Fruit fly (Drosophila melanogaster): ENCODE data around the gene CG31446.

CG31446 gene

dm6 chr3R:15644733-15645132 is 48.2 kb upstream of the CG31446 start (continued):
- peak; percentile 28 for TF ChIP-seq her (GFP tag; optimal IDR thresholded peaks at IDR 0.05)
- TF ChIP-seq CG1647 (GFP tag; optimal IDR thresholded peaks at IDR 0.05): peak; percentile 5
- no peak for TF ChIP-seq inv (GFP tag; IDR thresholded peaks at IDR 0.05; ENCODE audit: partially characterized antibody)
- TF ChIP-seq TFAM (GFP tag; optimal IDR thresholded peaks at IDR 0.05): no peak
- TF ChIP-seq ara (GFP tag; IDR thresholded peaks at IDR 0.05): peak; percentile 85
- TF ChIP-seq h (optimal IDR thresholded peaks at IDR 0.05): no peak
- no peak for TF ChIP-seq Hr78 (GFP tag; optimal IDR thresholded peaks at IDR 0.05)
- no peak for TF ChIP-seq onecut (GFP tag; IDR thresholded peaks at IDR 0.05)
- no peak for TF ChIP-seq CG7928 (GFP tag; optimal IDR thresholded peaks at IDR 0.05)
- no peak for TF ChIP-seq Aef1 (GFP tag; IDR thresholded peaks at IDR 0.05)
- peak; percentile 1 for TF ChIP-seq Myb (GFP tag; optimal IDR thresholded peaks at IDR 0.05)
- no peak for TF ChIP-seq CG17385 (GFP tag; optimal IDR thresholded peaks at IDR 0.05)
- TF ChIP-seq CG11093 (GFP tag; IDR thresholded peaks at IDR 0.05): no peak
- TF ChIP-seq Fer3 (tag; optimal IDR thresholded peaks at IDR 0.05): no peak
- no peak for TF ChIP-seq fru (optimal IDR thresholded peaks at IDR 0.05)
- TF ChIP-seq CG8478 (optimal IDR thresholded peaks at IDR 0.05): no peak
- no peak for TF ChIP-seq CG1602 (GFP tag; optimal IDR thresholded peaks at IDR 0.05)
- TF ChIP-seq CG14965 (GFP tag; optimal IDR thresholded peaks at IDR 0.05; ENCODE audit: borderline replicate concordance): no peak
- TF ChIP-seq tna (GFP tag; IDR thresholded peaks at IDR 0.05; ENCODE audit: partially characterized antibody): no peak
- TF ChIP-seq CG10543 (GFP tag; optimal IDR thresholded peaks at IDR 0.05): no peak
- TF ChIP-seq CG34422 (GFP tag; IDR thresholded peaks at IDR 0.05): 0 out of 3 replicates have a peak, but pooled peaks have one; percentile 9
- no peak for TF ChIP-seq Lhr (GFP tag; optimal IDR thresholded peaks at IDR 0.05)
- no peak for TF ChIP-seq CG9932 (GFP tag; IDR thresholded peaks at IDR 0.05)
- no peak for TF ChIP-seq Hey (tag; optimal IDR thresholded peaks at IDR 0.05)
- TF ChIP-seq bigmax (GFP tag; optimal IDR thresholded peaks at IDR 0.05): no peak
- TF ChIP-seq CG6175 (GFP tag; IDR thresholded peaks at IDR 0.05): no peak
- TF ChIP-seq HHEX (GFP tag; optimal IDR thresholded peaks at IDR 0.05): no peak
- TF ChIP-seq Spps (tag; optimal IDR thresholded peaks at IDR 0.05): no peak
- no peak for TF ChIP-seq amos (GFP tag; IDR thresholded peaks at IDR 0.05; ENCODE audit: partially characterized antibody)
- TF ChIP-seq da (GFP tag; optimal IDR thresholded peaks at IDR 0.05): no peak
- no peak for TF ChIP-seq tll (GFP tag; optimal IDR thresholded peaks at IDR 0.05)
- TF ChIP-seq CG18476 (GFP tag; optimal IDR thresholded peaks at IDR 0.05): no peak
- TF ChIP-seq corto (GFP tag; optimal IDR thresholded peaks at IDR 0.05): no peak
- TF ChIP-seq CG7357 (GFP tag; IDR thresholded peaks at IDR 0.05): no peak
- TF ChIP-seq CG3726 (GFP tag; IDR thresholded peaks at IDR 0.05): no peak
- no peak for TF ChIP-seq al (GFP tag; IDR thresholded peaks at IDR 0.05)
- no peak for TF ChIP-seq ind (GFP tag; optimal IDR thresholded peaks at IDR 0.05)
- TF ChIP-seq pan (optimal IDR thresholded peaks at IDR 0.05): no peak
- peak in 1 of 2 experiments; percentile 32 for TF ChIP-seq pan (GFP tag; optimal IDR thresholded peaks at IDR 0.05 in 1 of 2, IDR thresholded peaks at IDR 0.05 in 1 of 2)
- TF ChIP-seq CG11695 (GFP tag; IDR thresholded peaks at IDR 0.05): 0 out of 3 replicates have a peak, but pooled peaks have one; percentile 39
- peak; percentile 73 for TF ChIP-seq nmo (GFP tag; optimal IDR thresholded peaks at IDR 0.05)
- TF ChIP-seq sd (tag; optimal IDR thresholded peaks at IDR 0.05): no peak
- 0 out of 2 replicates have a peak, but pooled peaks have one; percentile 16 for TF ChIP-seq sob (GFP tag; IDR thresholded peaks at IDR 0.05)
- no peak for TF ChIP-seq CG1024 (GFP tag; IDR thresholded peaks at IDR 0.05)
- TF ChIP-seq CG9215 (GFP tag; IDR thresholded peaks at IDR 0.05): no peak
- TF ChIP-seq CG14710 (tag; optimal IDR thresholded peaks at IDR 0.05): peak; percentile 29
- TF ChIP-seq Abd-B (GFP tag; optimal IDR thresholded peaks at IDR 0.05): peak; percentile 47
- peak; percentile 28 for TF ChIP-seq CG2202 (tag; optimal IDR thresholded peaks at IDR 0.05)
- TF ChIP-seq CG5180 (GFP tag; optimal IDR thresholded peaks at IDR 0.05): no peak
- no peak for TF ChIP-seq CG14441 (GFP tag; IDR thresholded peaks at IDR 0.05)
- no peak for TF ChIP-seq CG11456 (GFP tag; IDR thresholded peaks at IDR 0.05)
- TF ChIP-seq chinmo (GFP tag; IDR thresholded peaks at IDR 0.05; ENCODE audit: partially characterized antibody): no peak

Data from whole organism, embryonic.